ENCODE assay signal across 1 fruit fly cellular context in the genomic region with DNA sequence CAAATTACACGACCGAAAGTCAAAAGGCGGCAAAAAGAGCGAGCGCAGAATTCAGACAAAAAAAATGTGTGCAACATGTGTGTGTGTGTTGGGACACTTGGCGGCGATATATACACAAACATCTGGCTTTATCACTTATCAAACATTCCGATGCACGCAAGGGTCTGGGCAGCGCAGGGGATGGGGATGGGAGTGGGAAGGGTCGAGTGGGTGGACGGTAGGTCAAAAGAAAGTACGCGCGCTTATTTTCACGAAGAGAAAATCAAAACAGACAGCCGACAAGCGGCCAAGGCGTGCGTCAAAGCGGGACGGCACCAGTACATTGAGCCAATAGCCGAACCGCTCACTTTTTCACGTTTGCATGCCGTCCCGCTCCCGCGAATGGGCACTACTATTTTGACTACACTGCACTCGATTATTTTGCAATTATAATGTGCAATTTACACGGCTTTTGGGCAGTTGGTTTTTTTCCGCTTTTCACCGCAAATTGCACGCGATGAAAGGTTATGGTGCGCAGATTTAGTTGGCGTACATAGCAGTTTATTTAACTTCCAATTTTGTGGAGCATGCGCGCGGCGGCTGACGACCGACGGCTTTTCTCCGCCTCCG.
TF ChIP-seq lines count a peak whose summit lies in the region.

No protein-coding gene starts in this region.

TF ChIP-seq in whole organism, embryonic, 481 proteins besides CTCF, POLR2A, EP300 and RAD21 (continued from another document):
- no peak for TF ChIP-seq Dip3 (GFP tag; optimal IDR thresholded peaks at IDR 0.05; lab: Kevin White, UChicago)
- TF ChIP-seq pb (GFP tag; optimal IDR thresholded peaks at IDR 0.05; lab: Kevin White, UChicago) = no peak
- TF ChIP-seq CG5180 (GFP tag; optimal IDR thresholded peaks at IDR 0.05; lab: Kevin White, UChicago) = no peak
- no peak for TF ChIP-seq CG17361 (GFP tag; IDR thresholded peaks at IDR 0.05; lab: Robert Waterston, UW)
- TF ChIP-seq her (GFP tag; optimal IDR thresholded peaks at IDR 0.05; lab: Kevin White, UChicago) = peak; percentile 6
- TF ChIP-seq nau (GFP tag; optimal IDR thresholded peaks at IDR 0.05; lab: Kevin White, UChicago) = no peak
- peak; percentile 2 for TF ChIP-seq stwl (tag; optimal IDR thresholded peaks at IDR 0.05; lab: Kevin White, UChicago)
- TF ChIP-seq grau (tag; optimal IDR thresholded peaks at IDR 0.05; lab: Kevin White, UChicago) = no peak
- TF ChIP-seq abd-A (tag; optimal IDR thresholded peaks at IDR 0.05; lab: Kevin White, UChicago) = no peak
- no peak for TF ChIP-seq CG34224 (GFP tag; IDR thresholded peaks at IDR 0.05; lab: Robert Waterston, UW; ENCODE audit: partially characterized antibody)
- no peak for TF ChIP-seq org-1 (GFP tag; optimal IDR thresholded peaks at IDR 0.05; lab: Kevin White, UChicago)
- TF ChIP-seq CG7271 (tag; optimal IDR thresholded peaks at IDR 0.05; lab: Kevin White, UChicago) = no peak
- TF ChIP-seq CG9437 (GFP tag; optimal IDR thresholded peaks at IDR 0.05; lab: Kevin White, UChicago) = no peak
- TF ChIP-seq vfl (GFP tag; optimal IDR thresholded peaks at IDR 0.05; lab: Kevin White, UChicago) = no peak
- TF ChIP-seq tap (tag; optimal IDR thresholded peaks at IDR 0.05; lab: Kevin White, UChicago) = no peak
- no peak for TF ChIP-seq CG12104 (GFP tag; optimal IDR thresholded peaks at IDR 0.05; lab: Kevin White, UChicago)
- no peak for TF ChIP-seq pan (optimal IDR thresholded peaks at IDR 0.05; lab: Kevin White, UChicago)
- TF ChIP-seq pan (GFP tag; optimal IDR thresholded peaks at IDR 0.05 in 1 of 2, IDR thresholded peaks at IDR 0.05 in 1 of 2) = peak in 1 of 2 experiments; percentile 77
- TF ChIP-seq Spps (tag; optimal IDR thresholded peaks at IDR 0.05; lab: Kevin White, UChicago) = no peak
- TF ChIP-seq CG9727 (GFP tag; optimal IDR thresholded peaks at IDR 0.05; lab: Kevin White, UChicago) = no peak
- TF ChIP-seq amos (GFP tag; IDR thresholded peaks at IDR 0.05; lab: Robert Waterston, UW; ENCODE audit: partially characterized antibody) = peak; percentile 39; the same call in 1 of the 2 replicates
- TF ChIP-seq CG10543 (GFP tag; optimal IDR thresholded peaks at IDR 0.05; lab: Kevin White, UChicago) = no peak
- no peak for TF ChIP-seq CG14667 (GFP tag; IDR thresholded peaks at IDR 0.05; lab: Robert Waterston, UW)
- TF ChIP-seq CG7963 (GFP tag; IDR thresholded peaks at IDR 0.05; lab: Robert Waterston, UW; ENCODE audit: partially characterized antibody) = peak; percentile 43; the same call in 1 of the 3 replicates
- peak; percentile 84 for TF ChIP-seq Med (GFP tag; lab: Kevin White, UChicago)
- TF ChIP-seq Bteb2 (GFP tag; optimal IDR thresholded peaks at IDR 0.05; lab: Kevin White, UChicago) = no peak
- TF ChIP-seq Scr (GFP tag; IDR thresholded peaks at IDR 0.05; lab: Robert Waterston, UW; ENCODE audit: partially characterized antibody) = no peak; the same call in 1 of the 2 replicates
- no peak for TF ChIP-seq odd (GFP tag; optimal IDR thresholded peaks at IDR 0.05; lab: Kevin White, UChicago)
- TF ChIP-seq fd3F (GFP tag; optimal IDR thresholded peaks at IDR 0.05; lab: Kevin White, UChicago) = no peak
- no peak for TF ChIP-seq CG1233 (GFP tag; optimal IDR thresholded peaks at IDR 0.05; lab: Kevin White, UChicago)
- TF ChIP-seq CG7786 (GFP tag; optimal IDR thresholded peaks at IDR 0.05; lab: Kevin White, UChicago) = no peak
- peak; percentile 49; the same call in 2 of the 3 replicates for TF ChIP-seq zen2 (GFP tag; IDR thresholded peaks at IDR 0.05; lab: Robert Waterston, UW; ENCODE audit: partially characterized antibody)
- peak; percentile 87 for TF ChIP-seq vvl (GFP tag; IDR thresholded peaks at IDR 0.05; lab: Robert Waterston, UW)
- no peak for TF ChIP-seq CG2712 (tag; optimal IDR thresholded peaks at IDR 0.05; lab: Kevin White, UChicago)
- no peak for TF ChIP-seq Nf-YA (GFP tag; IDR thresholded peaks at IDR 0.05; lab: Robert Waterston, UW)
- TF ChIP-seq Myb (GFP tag; optimal IDR thresholded peaks at IDR 0.05; lab: Kevin White, UChicago) = no peak
- no peak for TF ChIP-seq gfzf (GFP tag; optimal IDR thresholded peaks at IDR 0.05; lab: Kevin White, UChicago)
- TF ChIP-seq trh (GFP tag; optimal IDR thresholded peaks at IDR 0.05; lab: Kevin White, UChicago) = no peak
- no peak for TF ChIP-seq lbe (GFP tag; optimal IDR thresholded peaks at IDR 0.05; lab: Kevin White, UChicago)
- TF ChIP-seq fd96Cb (tag; optimal IDR thresholded peaks at IDR 0.05; lab: Kevin White, UChicago) = no peak
- TF ChIP-seq CG4854 (GFP tag; optimal IDR thresholded peaks at IDR 0.05; lab: Kevin White, UChicago) = no peak
- TF ChIP-seq Fer2 (tag; optimal IDR thresholded peaks at IDR 0.05; lab: Kevin White, UChicago) = no peak
- TF ChIP-seq fd102C (GFP tag; optimal IDR thresholded peaks at IDR 0.05; lab: Kevin White, UChicago) = no peak
- TF ChIP-seq Lim3 (GFP tag; IDR thresholded peaks at IDR 0.05; lab: Robert Waterston, UW) = no peak
- TF ChIP-seq sim (GFP tag; IDR thresholded peaks at IDR 0.05; lab: Robert Waterston, UW) = no peak
- no peak for TF ChIP-seq Hr3 (GFP tag; optimal IDR thresholded peaks at IDR 0.05; lab: Kevin White, UChicago)
- no peak for TF ChIP-seq CG1603 (tag; optimal IDR thresholded peaks at IDR 0.05; lab: Kevin White, UChicago)
- no peak for TF ChIP-seq CG7987 (GFP tag; optimal IDR thresholded peaks at IDR 0.05; lab: Kevin White, UChicago)
- no peak for TF ChIP-seq Bdp1 (GFP tag; optimal IDR thresholded peaks at IDR 0.05; lab: Kevin White, UChicago)
- no peak for TF ChIP-seq CG8359 (GFP tag; optimal IDR thresholded peaks at IDR 0.05; lab: Kevin White, UChicago; ENCODE audit: borderline replicate concordance)
- TF ChIP-seq CG31388 (GFP tag; optimal IDR thresholded peaks at IDR 0.05; lab: Kevin White, UChicago) = no peak
- TF ChIP-seq CG7372 (GFP tag; IDR thresholded peaks at IDR 0.05; lab: Robert Waterston, UW) = no peak
- no peak for TF ChIP-seq Hand (GFP tag; optimal IDR thresholded peaks at IDR 0.05; lab: Kevin White, UChicago)
- peak; percentile 85 for TF ChIP-seq Nf-YB (GFP tag; optimal IDR thresholded peaks at IDR 0.05; lab: Kevin White, UChicago)
- TF ChIP-seq CG1832 (GFP tag; optimal IDR thresholded peaks at IDR 0.05; lab: Kevin White, UChicago) = peak; percentile 97
- TF ChIP-seq H15 (GFP tag; IDR thresholded peaks at IDR 0.05; lab: Robert Waterston, UW) = no peak
- TF ChIP-seq chm (GFP tag; IDR thresholded peaks at IDR 0.05; lab: Robert Waterston, UW) = no peak
- no peak for TF ChIP-seq Hr39 (optimal IDR thresholded peaks at IDR 0.05; lab: Kevin White, UChicago)
- TF ChIP-seq CG17912 (GFP tag; optimal IDR thresholded peaks at IDR 0.05; lab: Kevin White, UChicago) = no peak
- no peak for TF ChIP-seq lmd (GFP tag; IDR thresholded peaks at IDR 0.05; lab: Robert Waterston, UW)
- TF ChIP-seq CG11456 (GFP tag; IDR thresholded peaks at IDR 0.05; lab: Robert Waterston, UW) = no peak
- TF ChIP-seq CG3838 (GFP tag; optimal IDR thresholded peaks at IDR 0.05; lab: Kevin White, UChicago) = no peak
- no peak for TF ChIP-seq CG31365 (tag; optimal IDR thresholded peaks at IDR 0.05; lab: Kevin White, UChicago)
- no peak for TF ChIP-seq CoRest (tag; optimal IDR thresholded peaks at IDR 0.05; lab: Kevin White, UChicago)
- no peak for TF ChIP-seq z (GFP tag; IDR thresholded peaks at IDR 0.05; lab: Robert Waterston, UW)
- no peak for TF ChIP-seq C15 (GFP tag; IDR thresholded peaks at IDR 0.05; lab: Robert Waterston, UW)
- TF ChIP-seq Lhr (GFP tag; optimal IDR thresholded peaks at IDR 0.05; lab: Kevin White, UChicago) = no peak
- no peak for TF ChIP-seq tup (GFP tag; optimal IDR thresholded peaks at IDR 0.05; lab: Kevin White, UChicago)
- TF ChIP-seq CG32532 (GFP tag; IDR thresholded peaks at IDR 0.05; lab: Robert Waterston, UW) = peak; percentile 47; the same call in 1 of the 2 replicates
- TF ChIP-seq NK7.1 (GFP tag; optimal IDR thresholded peaks at IDR 0.05; lab: Kevin White, UChicago) = no peak
- 0 out of 2 replicates have a peak, but pooled peaks have one; percentile 23 for TF ChIP-seq ato (GFP tag; IDR thresholded peaks at IDR 0.05; lab: Robert Waterston, UW; ENCODE audit: partially characterized antibody)
- TF ChIP-seq CG12236 (GFP tag; optimal IDR thresholded peaks at IDR 0.05; lab: Kevin White, UChicago) = no peak
- no peak for TF ChIP-seq CG8944 (GFP tag; optimal IDR thresholded peaks at IDR 0.05; lab: Kevin White, UChicago)
- TF ChIP-seq oc (tag; optimal IDR thresholded peaks at IDR 0.05; lab: Kevin White, UChicago) = no peak
- TF ChIP-seq CG4328 (GFP tag; optimal IDR thresholded peaks at IDR 0.05; lab: Kevin White, UChicago) = no peak
- TF ChIP-seq CG12942 (GFP tag; optimal IDR thresholded peaks at IDR 0.05; lab: Kevin White, UChicago) = no peak
- no peak for TF ChIP-seq BtbVII (GFP tag; optimal IDR thresholded peaks at IDR 0.05; lab: Kevin White, UChicago)
- TF ChIP-seq CG4404 (GFP tag; IDR thresholded peaks at IDR 0.05; lab: Robert Waterston, UW) = no peak
- TF ChIP-seq ewg (GFP tag; optimal IDR thresholded peaks at IDR 0.05; lab: Kevin White, UChicago) = peak; percentile 99
- TF ChIP-seq ftz-f1 (GFP tag; optimal IDR thresholded peaks at IDR 0.05; lab: Kevin White, UChicago) = peak; percentile 38
- TF ChIP-seq dysf (GFP tag; IDR thresholded peaks at IDR 0.05; lab: Robert Waterston, UW) = 0 out of 3 replicates have a peak, but pooled peaks have one; percentile 16
- TF ChIP-seq CG18262 (tag; optimal IDR thresholded peaks at IDR 0.05; lab: Kevin White, UChicago) = no peak
- no peak for TF ChIP-seq Ets97D (GFP tag; optimal IDR thresholded peaks at IDR 0.05; lab: Kevin White, UChicago)
- TF ChIP-seq CG3847 (GFP tag; IDR thresholded peaks at IDR 0.05; lab: Robert Waterston, UW) = peak; percentile 47
- TF ChIP-seq Sox102F (GFP tag; optimal IDR thresholded peaks at IDR 0.05; lab: Kevin White, UChicago) = no peak
- no peak for TF ChIP-seq CG3407 (GFP tag; optimal IDR thresholded peaks at IDR 0.05; lab: Kevin White, UChicago)
- no peak for TF ChIP-seq CG12219 (GFP tag; optimal IDR thresholded peaks at IDR 0.05; lab: Kevin White, UChicago)
- no peak for TF ChIP-seq CG13424 (tag; optimal IDR thresholded peaks at IDR 0.05; lab: Kevin White, UChicago)
- TF ChIP-seq CG15011 (GFP tag; optimal IDR thresholded peaks at IDR 0.05; lab: Kevin White, UChicago) = no peak
- no peak for TF ChIP-seq CG12659 (GFP tag; optimal IDR thresholded peaks at IDR 0.05; lab: Kevin White, UChicago)
- TF ChIP-seq klu (GFP tag; IDR thresholded peaks at IDR 0.05; lab: Robert Waterston, UW) = 0 out of 2 replicates have a peak, but pooled peaks have one; percentile 16
- no peak for TF ChIP-seq CG11247 (GFP tag; IDR thresholded peaks at IDR 0.05; lab: Robert Waterston, UW)
- TF ChIP-seq esg (GFP tag; conservative IDR thresholded peaks at IDR 0.05; lab: Robert Waterston, UW) = no peak
